Worm (Caenorhabditis elegans): Measurements from ENCODE around the gene aptf-1.

Gene aptf-1

DNA sequence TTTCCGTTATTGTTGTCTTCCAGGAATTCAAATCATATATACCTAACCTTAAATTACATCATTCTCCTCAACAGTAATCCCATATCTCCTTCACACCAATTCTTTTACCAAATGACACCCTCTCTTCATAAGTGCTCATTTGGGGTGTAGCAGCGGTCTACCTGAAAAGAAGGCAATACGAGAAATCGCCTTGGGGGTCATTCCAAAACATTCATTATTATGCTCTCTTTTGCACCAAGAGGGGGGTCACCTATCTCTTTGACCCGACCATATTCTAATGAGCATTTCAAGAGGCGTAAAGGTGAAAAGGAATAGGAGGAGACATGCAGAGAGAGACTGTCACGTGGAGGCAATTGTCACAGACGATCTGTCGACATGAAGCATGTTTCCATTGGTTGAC is 17.9 kb upstream of the aptf-1 start:
- no peak for TF ChIP-seq ceh-16 (tag; optimal IDR thresholded peaks at IDR 0.05)
- TF ChIP-seq ZK546.5 (tag; optimal IDR thresholded peaks at IDR 0.05) = no peak
- no peak for TF ChIP-seq nhr-12 (tag; optimal IDR thresholded peaks at IDR 0.05)
- no peak for TF ChIP-seq sea-2 (GFP tag; optimal IDR thresholded peaks at IDR 0.05)
- TF ChIP-seq R02D3.7 (tag; optimal IDR thresholded peaks at IDR 0.05) = no peak
- no peak for TF ChIP-seq ceh-9 (tag; optimal IDR thresholded peaks at IDR 0.05)
- no peak for TF ChIP-seq unc-39 (tag; optimal IDR thresholded peaks at IDR 0.05)
- no peak for TF ChIP-seq nhr-77 (tag; optimal IDR thresholded peaks at IDR 0.05)
- TF ChIP-seq nhr-23 (tag; optimal IDR thresholded peaks at IDR 0.05) = no peak

DNA sequence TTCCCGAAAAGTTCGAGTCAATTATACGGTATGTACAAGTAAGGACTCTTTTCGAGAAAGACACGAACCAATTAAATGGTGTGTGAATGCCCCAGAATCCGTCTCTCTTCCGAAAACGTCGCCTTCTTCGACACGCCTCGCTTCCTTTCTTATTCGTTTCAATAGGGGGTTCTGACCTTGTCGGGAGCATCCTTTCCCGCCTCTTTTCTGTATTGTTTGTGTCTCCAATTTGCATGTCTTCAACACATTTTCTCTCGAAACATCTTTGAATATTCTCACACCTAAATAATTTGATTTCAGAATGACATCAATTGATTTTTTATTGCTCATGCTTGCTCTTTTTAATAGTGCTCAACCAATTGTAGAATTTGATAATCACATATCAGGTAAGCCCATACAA is 13.6 kb upstream of the aptf-1 start, which contains the start of gene cutl-16:
cutl-16 (plus strand) TSS at position 301 of the 400 bp plus-strand sequence.
- TF ChIP-seq eor-1 (tag; optimal IDR thresholded peaks at IDR 0.05) (no peak), mml-1 (tag; optimal IDR thresholded peaks at IDR 0.05) (no peak), ama-1 (optimal IDR thresholded peaks at IDR 0.05) (no peak), ceh-16 (tag; optimal IDR thresholded peaks at IDR 0.05) (no peak)

- TF ChIP-seq pha-4 (tag; optimal IDR thresholded peaks at IDR 0.05) = no peak
- no peak for TF ChIP-seq R02D3.7 (tag; optimal IDR thresholded peaks at IDR 0.05)
- TF ChIP-seq lin-39 (tag; optimal IDR thresholded peaks at IDR 0.05) = no peak
- TF ChIP-seq nhr-11 (tag; optimal IDR thresholded peaks at IDR 0.05) = no peak
- TF ChIP-seq fkh-2 (tag; optimal IDR thresholded peaks at IDR 0.05) = no peak
- no peak for TF ChIP-seq ceh-9 (tag; optimal IDR thresholded peaks at IDR 0.05)
- TF ChIP-seq nhr-28 (tag; optimal IDR thresholded peaks at IDR 0.05) = no peak
- TF ChIP-seq unc-62 (GFP tag; optimal IDR thresholded peaks at IDR 0.05) = no peak
- TF ChIP-seq lsy-12 (tag; optimal IDR thresholded peaks at IDR 0.05) = no peak
- no peak for TF ChIP-seq ztf-11 (tag; optimal IDR thresholded peaks at IDR 0.05)
- TF ChIP-seq zag-1 (tag; optimal IDR thresholded peaks at IDR 0.05) = no peak
- no peak for TF ChIP-seq nhr-12 (tag; optimal IDR thresholded peaks at IDR 0.05)
- TF ChIP-seq fos-1 (tag; optimal IDR thresholded peaks at IDR 0.05) = no peak
- TF ChIP-seq ceh-28 (tag; optimal IDR thresholded peaks at IDR 0.05) = no peak
- no peak for TF ChIP-seq nhr-77 (tag; optimal IDR thresholded peaks at IDR 0.05)
- TF ChIP-seq fkh-10 (GFP tag; optimal IDR thresholded peaks at IDR 0.05) = no peak
- TF ChIP-seq nhr-23 (tag; optimal IDR thresholded peaks at IDR 0.05) = no peak
- no peak for TF ChIP-seq mdl-1 (tag; optimal IDR thresholded peaks at IDR 0.05)
- no peak for TF ChIP-seq ceh-16 (tag; optimal IDR thresholded peaks at IDR 0.05)
Measured at ce11 chrII:6443710-6444109, 11.1 kb upstream of the aptf-1 start, which contains the start of gene K06A1.2. TSS of gene K06A1.2 (plus strand) at chrII:6444010.

ce11 chrII:6448189-6448588 is 6.6 kb upstream of the aptf-1 start:
- no peak for TF ChIP-seq egl-27 (tag; optimal IDR thresholded peaks at IDR 0.05)
- peak; percentile 15 for TF ChIP-seq nhr-23 (tag; optimal IDR thresholded peaks at IDR 0.05)
- TF ChIP-seq nhr-25 (tag; optimal IDR thresholded peaks at IDR 0.05) = peak; percentile 29

ce11 chrII:6448656-6449055 is 6.1 kb upstream of the aptf-1 start:
- TF ChIP-seq pqm-1 (tag; optimal IDR thresholded peaks at IDR 0.05) (peak; percentile 9), fkh-10 (GFP tag; optimal IDR thresholded peaks at IDR 0.05) (no peak), eor-1 (tag; optimal IDR thresholded peaks at IDR 0.05) (no peak), nhr-28 (tag; optimal IDR thresholded peaks at IDR 0.05) (no peak), elt-2 (tag; optimal IDR thresholded peaks at IDR 0.05) (peak; percentile 53), ztf-11 (tag; optimal IDR thresholded peaks at IDR 0.05) (no peak), ceh-9 (tag; optimal IDR thresholded peaks at IDR 0.05) (no peak), fkh-2 (tag; optimal IDR thresholded peaks at IDR 0.05) (no peak), hmg-11 (tag; optimal IDR thresholded peaks at IDR 0.05) (no peak), nhr-23 (tag; optimal IDR thresholded peaks at IDR 0.05) (peak; percentile 14), nhr-25 (tag; optimal IDR thresholded peaks at IDR 0.05) (peak; percentile 52), nfya-1 (tag; optimal IDR thresholded peaks at IDR 0.05; ENCODE audit: insufficient read depth) (no peak), ama-1 (optimal IDR thresholded peaks at IDR 0.05) (no peak)

DNA sequence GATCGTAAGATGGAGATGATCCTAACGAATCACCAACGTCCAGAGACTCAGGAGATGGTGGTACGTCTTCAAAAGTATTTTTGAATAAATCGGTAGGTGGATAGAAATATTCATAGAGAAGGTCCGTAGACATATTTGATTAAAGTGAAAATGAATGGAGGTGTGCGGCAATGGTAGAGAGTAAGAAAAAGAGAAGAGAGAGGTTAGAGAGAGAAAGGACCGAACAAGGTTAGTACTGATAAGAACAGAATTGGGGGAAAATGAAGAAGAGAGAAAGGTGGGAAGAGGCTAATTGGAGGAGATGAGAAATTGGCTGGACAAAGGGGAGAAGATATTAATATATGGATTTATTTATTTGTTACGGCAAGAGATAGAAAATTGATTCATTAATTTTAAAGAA is 5.1 kb upstream of the aptf-1 start, which contains the start of gene nhr-22:
nhr-22 (minus strand) TSS at position 137 of the 400 bp plus-strand sequence.
- TF ChIP-seq ceh-28 (tag; optimal IDR thresholded peaks at IDR 0.05) (no peak), elt-2 (tag; optimal IDR thresholded peaks at IDR 0.05) (peak; percentile 37)
